Worm (Caenorhabditis elegans) whole organism, young adult: Measurements from ENCODE around the gene Y116F11B.17.

Experiments used
- C06A6.2 ChIP-seq: fragments of 200-800 bp; sonication (Bioruptor generic); conservative IDR thresholded peaks from 2 replicates; pipeline ENCODE4 v1.3.6; 2022; ENCODE audit warnings: missing genetic modification characterization, missing compliant biosample characterization
- ceh-40 ChIP-seq: fragments of 200-800 bp; sonication (Bioruptor generic); IDR thresholded peaks from 2 replicates; pipeline ENCODE4 v1.3.6; 2022; ENCODE audit warnings: missing genetic modification characterization, missing compliant biosample characterization
- hmg-20 ChIP-seq: fragments of 200-800 bp; sonication (Bioruptor generic); IDR thresholded peaks from 2 replicates; pipeline ENCODE4 v1.3.6; 2022; ENCODE audit warnings: missing genetic modification reagents, missing genetic modification characterization, missing compliant biosample characterization
- pha-4 ChIP-seq: fragments of 150-350 bp; sonication (generic microtip); optimal IDR thresholded peaks from 2 replicates; lab custom pipeline; 2014; ENCODE audit warnings: missing biosample characterization, missing genetic modification reagents, missing genetic modification characterization
- rec-8 ChIP-seq, 2 experiments: sonication (generic microtip); optimal IDR thresholded peaks; 2 replicates each; lab custom pipeline; 2016; ENCODE audit warnings: mild to moderate bottlenecking in 2 of 2, missing genetic modification characterization in 2 of 2, missing genetic modification reagents in 2 of 2, missing genotype in 2 of 2, missing biosample characterization in 1 of 2, missing compliant biosample characterization in 1 of 2, moderate library complexity in 1 of 2
- snpc-4 ChIP-seq, 5 experiments: fragments of 150-350 bp in 1 of 5; sonication (generic microtip) in 4 of 5; optimal IDR thresholded peaks; 2 replicates each; lab custom pipeline; 2014 to 2018; ENCODE audit warnings: missing genetic modification characterization in 5 of 5, missing biosample characterization in 3 of 5, antibody characterized with exemption in 2 of 5, mild to moderate bottlenecking in 2 of 5, missing compliant biosample characterization in 2 of 5, missing genotype in 2 of 5, moderate library complexity in 2 of 5, missing genetic modification reagents in 1 of 5
- zim-3 ChIP-seq: sonication (generic microtip); optimal IDR thresholded peaks from 2 replicates; lab custom pipeline; 2017; ENCODE audit warnings: mild to moderate bottlenecking, missing genetic modification characterization, moderate library complexity, missing compliant biosample characterization

DNA sequence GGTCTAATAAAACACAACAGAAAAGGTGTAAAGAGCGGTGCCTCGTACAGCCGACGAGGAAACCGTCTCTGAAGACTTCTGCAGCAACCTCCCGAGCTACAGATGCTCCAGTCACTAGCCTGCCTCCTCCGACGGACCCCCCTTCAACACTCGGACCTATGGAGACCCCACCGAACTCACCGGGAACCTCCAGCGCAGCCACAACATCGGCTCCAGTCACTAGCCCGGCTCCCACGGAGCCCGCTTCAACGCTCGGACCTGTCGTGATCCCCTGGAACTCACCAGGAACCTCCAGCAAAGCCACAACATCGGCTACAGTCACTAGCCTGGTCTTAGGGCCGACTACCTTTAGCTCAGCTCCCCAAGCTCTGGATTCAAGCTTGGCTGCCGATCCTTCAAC is 38.2 kb upstream of the Y116F11B.17 start:
- TF ChIP-seq ceh-40 (no peak), snpc-4 (GFP tag; optimal IDR thresholded peaks at IDR 0.05; lab: Kevin White, UChicago) (no peak), snpc-4 (tag; optimal IDR thresholded peaks at IDR 0.05; lab: Kevin White, UChicago) (no peak), rec-8 (tag; optimal IDR thresholded peaks at IDR 0.05; lab: Kevin White, UChicago) (no peak), C06A6.2 (GFP tag; lab: Robert Waterston, UW) (no peak), pha-4 (tag; lab: Kevin White, UChicago) (no peak), hmg-20 (no peak), zim-3 (tag; lab: Kevin White, UChicago) (no peak)
